Worm (Caenorhabditis elegans) whole organism, L4 larva: ENCODE results near the gene T19D7.5.

Experiments used
- ceh-44 ChIP-seq: fragments of 200-800 bp; sonication (Bioruptor generic); IDR thresholded peaks from 2 replicates; pipeline ENCODE4 v1.3.6; 2022; ENCODE audit warnings: missing genetic modification reagents, missing genetic modification characterization, missing compliant biosample characterization
- dmd-9 ChIP-seq: fragments of 200-800 bp; sonication (Bioruptor generic); IDR thresholded peaks from 2 replicates; pipeline ENCODE4 v1.3.6; 2022; ENCODE audit warnings: missing genetic modification reagents, missing genetic modification characterization, missing compliant biosample characterization
- fos-1 ChIP-seq: fragments of 150-350 bp; optimal IDR thresholded peaks from 2 replicates; lab custom pipeline; 2014; ENCODE audit warnings: missing biosample characterization, missing genetic modification characterization
- hlh-11 ChIP-seq: fragments of 200-800 bp; sonication (Bioruptor generic); optimal IDR thresholded peaks from 2 replicates; lab custom pipeline; 2018; ENCODE audit warnings: mild to moderate bottlenecking, missing genetic modification characterization, missing compliant biosample characterization
- mdl-1 ChIP-seq, 2 experiments: fragments of 150-350 bp in 1 of 2; sonication (generic microtip) in 1 of 2; optimal IDR thresholded peaks; 2 replicates each; lab custom pipeline; 2014 to 2017; ENCODE audit warnings: missing biosample characterization in 2 of 2, missing genetic modification characterization in 2 of 2
- mep-1 ChIP-seq: fragments of 150-350 bp; sonication (generic microtip); optimal IDR thresholded peaks from 3 replicates; lab custom pipeline; 2014; ENCODE audit warnings: missing biosample characterization, missing genetic modification characterization
- nhr-25 ChIP-seq: sonication (generic microtip); optimal IDR thresholded peaks from 2 replicates; lab custom pipeline; 2017; ENCODE audit warnings: missing genetic modification characterization, mild to moderate bottlenecking, missing compliant biosample characterization, antibody characterized with exemption, moderate library complexity, borderline replicate concordance; ENCODE audit not compliant: insufficient read depth
- pha-4 ChIP-seq, 2 experiments: fragments of 150-350 bp in 1 of 2; fragments of 200-800 bp in 1 of 2; sonication (Bioruptor generic) in 1 of 2; IDR thresholded peaks in 1 of 2; optimal IDR thresholded peaks in 1 of 2; 2 replicates each; pipeline versions ENCODE4 v1.3.6 to Lab custom; 2014 to 2022; ENCODE audit warnings: missing genetic modification characterization in 2 of 2, missing genetic modification reagents in 2 of 2, missing biosample characterization in 1 of 2, missing compliant biosample characterization in 1 of 2
- set-16 ChIP-seq: fragments of 200-800 bp; sonication (Bioruptor generic); IDR thresholded peaks from 2 replicates; pipeline ENCODE4 v1.3.6; 2022; ENCODE audit warnings: missing genetic modification reagents, missing genetic modification characterization, missing compliant biosample characterization
- snpc-4 ChIP-seq: fragments of 150-350 bp; optimal IDR thresholded peaks from 2 replicates; lab custom pipeline; 2014; ENCODE audit warnings: missing biosample characterization, missing genetic modification characterization
- unc-130 ChIP-seq: sonication (generic microtip); optimal IDR thresholded peaks from 2 replicates; lab custom pipeline; 2016; ENCODE audit warnings: missing genetic modification reagents, missing genetic modification characterization, missing compliant biosample characterization
- unc-62 ChIP-seq, 3 experiments: fragments of 150-350 bp in 1 of 3; sonication (generic microtip); optimal IDR thresholded peaks in 2 of 3; peaks in 1 of 3; 1 replicate in 1 of 3; 2 replicates in 2 of 3; lab custom pipeline; 2014 to 2017; ENCODE audit warnings: missing biosample characterization in 3 of 3, missing genetic modification characterization in 3 of 3, missing genetic modification reagents in 3 of 3, missing genotype in 1 of 3
- zag-1 ChIP-seq: fragments of 150-350 bp; optimal IDR thresholded peaks from 2 replicates; lab custom pipeline; 2014; ENCODE audit warnings: missing biosample characterization, missing genetic modification characterization

DNA sequence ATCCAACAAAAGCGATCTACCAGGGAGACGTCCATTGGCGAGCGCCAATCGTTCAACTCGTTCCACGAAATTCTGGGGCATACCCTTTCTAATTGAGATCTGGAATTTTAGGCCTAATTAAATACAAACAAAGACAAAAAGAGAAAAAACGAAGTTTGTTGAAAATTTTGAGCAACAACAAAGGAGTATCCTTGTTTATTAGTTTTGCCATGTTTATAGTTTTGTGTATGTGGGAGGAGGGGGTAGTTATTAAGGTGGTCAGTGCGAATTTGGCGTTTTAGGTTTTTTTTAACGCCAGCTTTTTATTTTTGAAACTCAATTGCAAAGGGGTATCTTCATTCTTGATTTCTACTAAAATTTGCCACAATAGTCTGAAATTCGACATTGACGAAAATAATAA is 48.4 kb upstream of the T19D7.5 start, which contains the start of gene irk-2:
- TF ChIP-seq pha-4 (GFP tag; IDR thresholded peaks at IDR 0.05; lab: Robert Waterston, UW) (no peak), pha-4 (tag; optimal IDR thresholded peaks at IDR 0.05; lab: Kevin White, UChicago) (no peak), unc-62 (GFP tag; optimal IDR thresholded peaks at IDR 0.05 in 1 of 2; lab: Kevin White, UChicago) (no peak), unc-62 (tag; optimal IDR thresholded peaks at IDR 0.05; lab: Kevin White, UChicago) (no peak), nhr-25 (tag; lab: Kevin White, UChicago) (no peak), zag-1 (no peak), set-16 (GFP tag; lab: Robert Waterston, UW) (no peak), fos-1 (tag; lab: Kevin White, UChicago) (no peak), snpc-4 (tag; lab: Kevin White, UChicago) (no peak), hlh-11 (tag; lab: Kevin White, UChicago) (no peak), ceh-44 (GFP tag; lab: Robert Waterston, UW) (no peak), mep-1 (tag; lab: Kevin White, UChicago) (no peak), mdl-1 (tag; optimal IDR thresholded peaks at IDR 0.05; lab: Kevin White, UChicago) (no peak), dmd-9 (GFP tag; lab: Robert Waterston, UW) (no peak), unc-130 (no peak)
